Worm (Caenorhabditis elegans): ENCODE data around the gene C49G7.13.

DNA sequence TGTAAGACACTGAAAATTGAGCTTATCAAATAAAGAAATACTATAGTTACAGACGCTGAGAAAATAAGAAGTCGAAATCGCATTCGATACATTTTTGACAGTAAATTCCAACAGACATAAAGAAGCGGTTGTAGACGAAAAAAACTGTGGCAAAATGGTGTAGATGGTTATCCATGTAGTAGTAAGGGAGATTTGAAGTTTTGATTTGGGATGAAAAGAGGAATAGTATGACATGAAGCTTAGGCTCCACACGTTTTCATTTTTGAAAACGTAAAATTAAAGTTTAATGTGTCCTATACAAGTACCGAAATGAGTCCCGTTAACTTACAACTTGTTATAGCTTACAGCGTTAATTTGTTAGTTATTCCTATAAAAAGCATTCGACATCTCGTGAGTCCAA lies 41.9 kb upstream of the C49G7.13 start, which contains the start of gene K09D9.9:
- TF ChIP-seq F13C5.2 (tag; optimal IDR thresholded peaks at IDR 0.05): no peak
- TF ChIP-seq ets-7 (tag; optimal IDR thresholded peaks at IDR 0.05): no peak
- TF ChIP-seq hmg-4 (GFP tag; optimal IDR thresholded peaks at IDR 0.05): no peak
- no peak for TF ChIP-seq B0310.2 (tag; optimal IDR thresholded peaks at IDR 0.05)
- TF ChIP-seq ama-1 (optimal IDR thresholded peaks at IDR 0.05): no peak
- TF ChIP-seq tra-4 (tag; optimal IDR thresholded peaks at IDR 0.05): no peak
- no peak for TF ChIP-seq ceh-13 (GFP tag; optimal IDR thresholded peaks at IDR 0.05)
- TF ChIP-seq hnd-1 (tag; optimal IDR thresholded peaks at IDR 0.05): no peak
- TF ChIP-seq flt-1 (GFP tag; IDR thresholded peaks at IDR 0.05): no peak
- TF ChIP-seq tbx-37 (GFP tag; conservative IDR thresholded peaks at IDR 0.05): no peak
- no peak for TF ChIP-seq sea-1 (GFP tag; conservative IDR thresholded peaks at IDR 0.05)
- no peak for TF ChIP-seq aly-1 (tag; optimal IDR thresholded peaks at IDR 0.05)
